Comparison of ENCODE assay signal across 2 fruit fly cellular contexts in the genomic region with DNA sequence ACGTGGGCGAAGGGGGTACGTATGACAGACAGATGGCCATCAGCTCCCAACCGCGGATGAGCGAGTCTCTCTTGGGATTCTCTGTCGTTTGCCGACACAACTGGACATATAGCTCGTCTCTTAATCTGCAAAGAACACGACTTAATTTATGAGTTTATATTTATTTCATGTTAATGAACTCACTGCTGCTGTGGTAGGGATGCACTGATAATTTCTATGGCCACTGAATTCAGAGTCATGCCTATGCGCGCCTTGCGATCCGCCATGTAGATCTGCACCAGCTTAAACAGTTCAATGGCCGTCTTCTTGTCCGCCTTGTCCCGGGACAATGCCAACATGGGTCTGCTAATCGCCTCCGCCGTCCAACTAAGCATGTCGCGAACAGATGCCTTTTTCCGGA.
A peak's percentile ranks its signal among the peaks of the same experiment; 100 is the strongest.
TF ChIP-seq lines count a peak whose summit lies in the region.

No protein-coding gene starts in this region.

TF ChIP-seq in whole organism, prepupa, 60 proteins besides CTCF, POLR2A, EP300 and RAD21:
- TF ChIP-seq achi (GFP tag; optimal IDR thresholded peaks at IDR 0.05; lab: Kevin White, UChicago), result no peak
- TF ChIP-seq fkh (GFP tag; optimal IDR thresholded peaks at IDR 0.05; lab: Kevin White, UChicago), result no peak
- TF ChIP-seq svp (GFP tag; lab: Kevin White, UChicago), result peak; percentile 81
TF ChIP-seq in whole organism, prepupa: peak in this region for 1.

TF ChIP-seq in whole organism, pupa, 21 proteins besides CTCF, POLR2A, EP300 and RAD21:
- TF ChIP-seq CG9948 (tag; optimal IDR thresholded peaks at IDR 0.05; lab: Kevin White, UChicago) (no peak), EcR (GFP tag; optimal IDR thresholded peaks at IDR 0.05; lab: Kevin White, UChicago) (peak; percentile 87), CG15710 (tag; optimal IDR thresholded peaks at IDR 0.05; lab: Kevin White, UChicago) (no peak), CG10348 (GFP tag; IDR thresholded peaks at IDR 0.05; lab: Robert Waterston, UW) (no peak)
